Worm (Caenorhabditis elegans) whole organism, L1 larva: Measurements from ENCODE around the gene snai-1.

Experiments used
- C16A3.4 ChIP-seq: fragments of 150-350 bp; optimal IDR thresholded peaks from 2 replicates; lab custom pipeline; 2014; ENCODE audit warnings: missing biosample characterization, missing genetic modification characterization
- F16B12.6 ChIP-seq: fragments of 150-350 bp; optimal IDR thresholded peaks from 2 replicates; lab custom pipeline; 2014; ENCODE audit warnings: missing biosample characterization, missing genetic modification characterization
- rnt-1 ChIP-seq: sonication (generic microtip); optimal IDR thresholded peaks from 2 replicates; lab custom pipeline; 2016; ENCODE audit warnings: mild to moderate bottlenecking, missing genetic modification characterization, moderate library complexity, missing compliant biosample characterization

DNA sequence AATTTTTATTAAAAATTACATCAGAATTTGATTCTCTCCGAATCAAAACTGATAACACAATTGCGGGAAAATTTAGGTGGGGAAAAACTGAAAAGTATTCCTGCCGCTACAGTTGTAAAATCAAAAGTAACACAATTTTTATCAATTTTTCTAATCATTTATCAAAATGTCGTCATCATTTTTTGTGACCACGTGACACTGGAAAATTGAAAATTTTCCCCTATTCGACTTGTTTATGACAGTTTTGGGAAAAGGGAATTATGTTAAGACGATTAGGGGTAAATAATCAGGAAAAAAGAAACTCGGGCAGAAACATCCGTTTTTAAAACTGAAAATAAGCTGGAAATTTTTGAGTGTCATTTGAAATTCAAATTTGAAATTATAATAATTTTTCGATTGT is 16.7 kb downstream of the snai-1 start:
- TF ChIP-seq rnt-1 (tag; lab: Kevin White, UChicago) (no peak), C16A3.4 (no peak), F16B12.6 (no peak)
